Worm (Caenorhabditis elegans) whole organism, midembryonic: ENCODE results near the gene cst-1.

Experiments
- cog-1 ChIP-seq: sonication (generic microtip); optimal IDR thresholded peaks from 2 replicates; lab custom pipeline; 2016; ENCODE audit warnings: missing genetic modification characterization, missing compliant biosample characterization
- flt-1 ChIP-seq: fragments of 200-800 bp; sonication (Bioruptor generic); IDR thresholded peaks from 2 replicates; pipeline ENCODE4 v1.3.6; 2022; ENCODE audit warnings: missing genetic modification characterization, missing compliant biosample characterization
- klf-2 ChIP-seq: fragments of 200-800 bp; sonication (Bioruptor generic); conservative IDR thresholded peaks from 2 replicates; pipeline ENCODE4 v1.3.6; 2022; ENCODE audit warnings: missing genetic modification reagents, missing genetic modification characterization, missing compliant biosample characterization
- med-1 ChIP-seq: sonication (generic microtip); optimal IDR thresholded peaks from 2 replicates; lab custom pipeline; 2017; ENCODE audit warnings: missing genetic modification characterization, mild to moderate bottlenecking, missing compliant biosample characterization, antibody characterized with exemption, missing genetic modification reagents; ENCODE audit not compliant: insufficient read depth
- ztf-23 ChIP-seq: fragments of 200-800 bp; sonication (Bioruptor generic); IDR thresholded peaks from 2 replicates; pipeline ENCODE4 v1.3.6; 2022; ENCODE audit warnings: missing genetic modification reagents, missing genetic modification characterization, missing compliant biosample characterization

DNA sequence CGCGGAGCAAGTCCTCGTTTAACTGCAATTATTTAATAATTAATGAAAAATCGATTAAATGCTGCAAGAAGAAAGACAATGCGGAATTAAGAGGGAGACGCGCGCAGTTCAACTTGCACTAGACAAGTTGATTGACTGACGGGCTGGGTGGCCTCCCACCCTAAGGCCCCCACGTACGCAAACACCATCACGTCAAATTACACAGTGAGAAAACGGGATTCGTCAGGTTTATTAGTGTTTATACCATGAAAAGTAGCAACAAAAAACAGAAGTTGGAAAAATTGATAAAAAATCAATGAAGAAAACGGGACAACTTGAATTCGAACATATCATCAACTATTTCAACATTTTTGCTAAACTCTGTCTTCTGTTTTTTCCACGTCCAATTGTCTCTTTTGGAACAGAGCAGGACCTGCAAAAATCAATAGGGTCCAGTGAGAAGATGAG, 31.9 kb upstream of the cst-1 start:
- TF ChIP-seq flt-1 (GFP tag; lab: Robert Waterston, UW) = no peak
- TF ChIP-seq cog-1 (tag; lab: Kevin White, UChicago) = no peak
- TF ChIP-seq ztf-23 = no peak
- no peak for TF ChIP-seq klf-2 (GFP tag; lab: Robert Waterston, UW)
- TF ChIP-seq med-1 (GFP tag; lab: Kevin White, UChicago) = no peak
